Worm (Caenorhabditis elegans) whole organism, L4/young adult: Measurements from ENCODE around the gene crt-1.

Experiments
- W03F9.2 ChIP-seq: fragments of 150-350 bp; optimal IDR thresholded peaks from 2 replicates; lab custom pipeline; 2014; ENCODE audit warnings: missing biosample characterization, missing genetic modification characterization
- him-1 ChIP-seq: sonication (generic microtip); optimal IDR thresholded peaks from 2 replicates; lab custom pipeline; 2016; ENCODE audit warnings: missing genotype, missing genetic modification reagents, missing genetic modification characterization, missing compliant biosample characterization

- TF ChIP-seq W03F9.2 (tag; lab: Kevin White, UChicago) (no peak), him-1 (tag; lab: Kevin White, UChicago) (no peak)
These were observed 1.6 kb downstream of the crt-1 start for ce11 chrV:6098755-6099155.
